Fruit fly (Drosophila melanogaster) whole organism, embryonic: ENCODE measurements around the gene CG18598.

Experiments
- B-H1 ChIP-seq: fragments of 200-800 bp; sonication (Bioruptor generic); IDR thresholded peaks from 3 replicates; pipeline ENCODE4 v1.3.6; 2022; ENCODE audit warnings: missing biosample characterization, missing genetic modification characterization
- Blimp-1 ChIP-seq: fragments of 200-800 bp; sonication (Bioruptor generic); optimal IDR thresholded peaks from 3 replicates; lab custom pipeline; 2018; ENCODE audit warnings: missing biosample characterization, missing genetic modification characterization, mild to moderate bottlenecking, moderate library complexity, missing genetic modification reagents
- CG1529 ChIP-seq: fragments of 200-800 bp; sonication (Bioruptor generic); optimal IDR thresholded peaks from 3 replicates; lab custom pipeline; 2018; ENCODE audit warnings: missing biosample characterization, missing genetic modification characterization
- CG8359 ChIP-seq: fragments of 200-800 bp; sonication (Bioruptor generic); optimal IDR thresholded peaks from 2 replicates; lab custom pipeline; 2017; ENCODE audit warnings: missing biosample characterization, mild to moderate bottlenecking, missing genetic modification characterization, borderline replicate concordance
- Nf-YA ChIP-seq: fragments of 200-800 bp; sonication (Bioruptor generic); IDR thresholded peaks from 2 replicates; pipeline ENCODE4 v1.3.6; 2022; ENCODE audit warnings: missing biosample characterization, missing genetic modification characterization
- Nf-YB ChIP-seq: fragments of 200-800 bp; sonication (Bioruptor generic); optimal IDR thresholded peaks from 3 replicates; lab custom pipeline; 2019; ENCODE audit warnings: missing biosample characterization, mild to moderate bottlenecking, missing genetic modification characterization, moderate library complexity
- Sin3A ChIP-seq: fragments of >200 bp; optimal IDR thresholded peaks from 2 replicates; lab custom pipeline; 2018
- ash1 ChIP-seq: fragments of 200-800 bp; sonication (Bioruptor generic); optimal IDR thresholded peaks from 2 replicates; lab custom pipeline; 2018; ENCODE audit warnings: missing biosample characterization, mild to moderate bottlenecking, missing genetic modification characterization
- maf-S ChIP-seq: fragments of 200-800 bp; sonication (Bioruptor generic); optimal IDR thresholded peaks from 2 replicates; lab custom pipeline; 2016; ENCODE audit warnings: missing biosample characterization, missing genetic modification characterization
- mirr ChIP-seq: fragments of 200-800 bp; sonication (Bioruptor generic); optimal IDR thresholded peaks from 3 replicates; lab custom pipeline; 2018; ENCODE audit warnings: missing biosample characterization, mild to moderate bottlenecking, missing genetic modification characterization
- pum ChIP-seq: fragments of 200-800 bp; sonication (Bioruptor generic); optimal IDR thresholded peaks from 2 replicates; lab custom pipeline; 2016; ENCODE audit warnings: missing biosample characterization, missing genetic modification characterization
- tup ChIP-seq: fragments of 200-800 bp; sonication (Bioruptor generic); optimal IDR thresholded peaks from 2 replicates; lab custom pipeline; 2016; ENCODE audit warnings: missing biosample characterization, mild to moderate bottlenecking, missing genetic modification characterization, moderate library complexity

DNA sequence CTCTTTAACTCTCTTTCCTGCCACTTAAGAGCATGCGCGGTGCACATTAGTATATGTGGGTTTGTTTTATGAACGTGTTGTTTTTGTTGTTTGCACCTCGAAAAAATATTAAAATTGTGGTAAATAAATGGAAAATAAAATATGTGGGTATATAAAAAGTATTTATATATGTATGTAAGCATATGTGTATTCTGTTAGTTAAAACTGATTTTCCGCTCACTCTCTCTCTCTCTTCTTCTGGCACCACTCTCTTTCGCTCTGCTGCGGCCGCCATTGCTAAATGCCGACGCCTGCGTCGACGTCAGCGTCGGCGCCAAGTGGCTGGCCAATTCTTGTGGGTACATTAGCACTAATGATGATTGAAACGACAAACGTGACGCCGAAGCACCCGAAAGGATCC, 14.4 kb downstream of the CG18598 start:
- TF ChIP-seq tup (GFP tag; lab: Kevin White, UChicago) (no peak), Nf-YB (peak; percentile 32), Blimp-1 (GFP tag; lab: Kevin White, UChicago) (no peak), Sin3A (lab: Kevin White, UChicago) (no peak), pum (GFP tag; lab: Kevin White, UChicago) (no peak), B-H1 (GFP tag; lab: Robert Waterston, UW) (no peak), ash1 (GFP tag; lab: Kevin White, UChicago) (no peak), Nf-YA (GFP tag; lab: Robert Waterston, UW) (no peak), CG1529 (GFP tag; lab: Kevin White, UChicago) (no peak), mirr (GFP tag; lab: Kevin White, UChicago) (no peak), maf-S (GFP tag; lab: Kevin White, UChicago) (no peak), CG8359 (GFP tag; lab: Kevin White, UChicago) (no peak)
